Worm (Caenorhabditis elegans) whole organism, early embryonic: ENCODE measurements around the gene T23G4.2.

ENCODE experiments used
- B0310.2 ChIP-seq: sonication (generic microtip); optimal IDR thresholded peaks from 2 replicates; lab custom pipeline; 2016; ENCODE audit warnings: mild to moderate bottlenecking, missing genetic modification characterization, missing compliant biosample characterization
- F13C5.2 ChIP-seq: sonication (generic microtip); optimal IDR thresholded peaks from 2 replicates; lab custom pipeline; 2017; ENCODE audit warnings: mild to moderate bottlenecking, missing genetic modification characterization, inconsistent platforms, missing compliant biosample characterization
- aly-1 ChIP-seq: sonication (generic microtip); optimal IDR thresholded peaks from 2 replicates; lab custom pipeline; 2016; ENCODE audit warnings: missing genetic modification characterization, missing compliant biosample characterization
- ama-1 ChIP-seq: fragments of 150-350 bp; optimal IDR thresholded peaks from 2 replicates; lab custom pipeline; 2014
- ceh-13 ChIP-seq: fragments of 200-800 bp; sonication (Bioruptor generic); optimal IDR thresholded peaks from 2 replicates; lab custom pipeline; 2018; ENCODE audit warnings: mild to moderate bottlenecking, missing genetic modification characterization, missing compliant biosample characterization
- ceh-36 ChIP-seq: sonication (generic microtip); optimal IDR thresholded peaks from 2 replicates; lab custom pipeline; 2016; ENCODE audit warnings: missing genetic modification characterization, inconsistent platforms, missing compliant biosample characterization
- ets-7 ChIP-seq: sonication (generic microtip); optimal IDR thresholded peaks from 2 replicates; lab custom pipeline; 2016; ENCODE audit warnings: missing genotype, missing genetic modification characterization, missing compliant biosample characterization
- flt-1 ChIP-seq: fragments of 200-800 bp; sonication (Bioruptor generic); IDR thresholded peaks from 2 replicates; pipeline ENCODE4 v1.3.6; 2022; ENCODE audit warnings: missing genetic modification characterization, missing compliant biosample characterization
- hmbx-1 ChIP-seq: sonication (generic microtip); optimal IDR thresholded peaks from 2 replicates; lab custom pipeline; 2016; ENCODE audit warnings: mild to moderate bottlenecking, missing genetic modification characterization, missing compliant biosample characterization
- hmg-4 ChIP-seq: fragments of 200-800 bp; sonication (Bioruptor generic); optimal IDR thresholded peaks from 2 replicates; lab custom pipeline; 2018; ENCODE audit warnings: mild to moderate bottlenecking, missing genetic modification characterization, missing compliant biosample characterization
- hnd-1 ChIP-seq: sonication (generic microtip); optimal IDR thresholded peaks from 2 replicates; lab custom pipeline; 2016; ENCODE audit warnings: missing genetic modification characterization, missing compliant biosample characterization
- pes-1 ChIP-seq: fragments of 200-800 bp; sonication (Bioruptor generic); IDR thresholded peaks from 2 replicates; pipeline ENCODE4 v1.3.6; 2022; ENCODE audit warnings: missing genetic modification reagents, missing genetic modification characterization, missing compliant biosample characterization
- scrt-1 ChIP-seq: fragments of 200-800 bp; sonication (Bioruptor generic); IDR thresholded peaks from 2 replicates; pipeline ENCODE4 v1.3.6; 2022; ENCODE audit warnings: missing genetic modification characterization, missing compliant biosample characterization
- sea-1 ChIP-seq: fragments of 200-800 bp; sonication (Bioruptor generic); conservative IDR thresholded peaks from 2 replicates; pipeline ENCODE4 v1.3.6; 2022; ENCODE audit warnings: missing genetic modification characterization, missing compliant biosample characterization
- tbx-11 ChIP-seq: fragments of 200-800 bp; sonication (Bioruptor generic); IDR thresholded peaks from 2 replicates; pipeline ENCODE4 v1.3.6; 2022; ENCODE audit warnings: missing genetic modification characterization, missing compliant biosample characterization
- tbx-37 ChIP-seq: fragments of 200-800 bp; sonication (Bioruptor generic); conservative IDR thresholded peaks from 2 replicates; pipeline ENCODE4 v1.3.6; 2022; ENCODE audit warnings: missing genetic modification reagents, missing genetic modification characterization, missing compliant biosample characterization
- tra-4 ChIP-seq: sonication (generic microtip); optimal IDR thresholded peaks from 2 replicates; lab custom pipeline; 2017; ENCODE audit warnings: missing genetic modification characterization, missing compliant biosample characterization

Gene T23G4.2

DNA sequence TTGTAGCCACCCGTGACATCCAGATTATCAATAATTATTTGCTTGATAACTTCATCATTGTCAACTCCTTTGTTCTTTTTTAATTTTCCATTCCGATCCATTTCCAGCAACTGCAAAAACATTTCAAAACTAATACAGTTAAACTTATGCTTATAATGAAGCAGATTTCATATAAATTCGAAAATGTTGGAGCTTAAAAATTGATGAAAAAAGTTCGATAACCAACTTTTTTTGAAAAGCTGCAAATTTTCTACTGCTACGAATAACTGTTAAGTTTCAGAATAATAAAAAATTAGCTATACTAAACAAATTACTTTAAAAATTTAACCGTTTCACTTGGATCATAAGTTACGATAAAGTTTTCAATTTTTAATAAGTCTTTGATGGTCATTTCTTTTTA, 26.9 kb upstream of the T23G4.2 start, which contains the start of gene C47A4.1:
Gene C47A4.1 (minus strand): TSS at position 101 of the 400 bp plus-strand sequence.
- TF ChIP-seq F13C5.2 (tag; lab: Kevin White, UChicago) (no peak), B0310.2 (tag; lab: Kevin White, UChicago) (no peak), flt-1 (no peak), hnd-1 (tag; lab: Kevin White, UChicago) (no peak), scrt-1 (GFP tag; lab: Robert Waterston, UW) (no peak), tbx-11 (GFP tag; lab: Robert Waterston, UW) (no peak), pes-1 (GFP tag; lab: Robert Waterston, UW) (no peak), ets-7 (tag; lab: Kevin White, UChicago) (no peak), ama-1 (lab: Kevin White, UChicago) (no peak), tra-4 (tag; lab: Kevin White, UChicago) (no peak), aly-1 (no peak), hmbx-1 (no peak), hmg-4 (GFP tag; lab: Kevin White, UChicago) (no peak), ceh-13 (GFP tag; lab: Kevin White, UChicago) (no peak)

DNA sequence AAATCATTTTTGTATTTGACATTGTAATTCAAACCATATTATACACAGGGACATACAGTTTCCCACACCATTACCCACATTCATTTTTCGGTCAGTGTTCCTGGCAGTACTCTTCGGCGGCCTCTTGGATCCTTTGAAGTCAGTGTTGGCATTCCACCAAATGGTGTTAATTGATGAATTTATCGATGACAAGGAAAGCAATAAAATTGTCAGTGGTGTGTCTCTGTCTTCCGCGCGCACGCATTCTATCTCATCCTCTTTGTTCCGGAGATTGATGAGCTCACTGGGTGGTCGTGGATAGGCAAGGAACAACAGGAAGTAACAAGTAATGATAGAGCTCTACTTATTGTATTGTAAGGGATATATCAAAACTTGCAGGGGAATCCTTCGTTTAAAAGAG, 21.0 kb upstream of the T23G4.2 start:
- TF ChIP-seq aly-1 (no peak), B0310.2 (tag; lab: Kevin White, UChicago) (no peak), F13C5.2 (tag; lab: Kevin White, UChicago) (no peak), tra-4 (tag; lab: Kevin White, UChicago) (no peak), scrt-1 (GFP tag; lab: Robert Waterston, UW) (no peak), ceh-36 (no peak), hnd-1 (tag; lab: Kevin White, UChicago) (no peak), ceh-13 (GFP tag; lab: Kevin White, UChicago) (no peak), flt-1 (no peak), hmg-4 (GFP tag; lab: Kevin White, UChicago) (no peak), sea-1 (no peak), tbx-11 (GFP tag; lab: Robert Waterston, UW) (no peak), hmbx-1 (no peak)

DNA sequence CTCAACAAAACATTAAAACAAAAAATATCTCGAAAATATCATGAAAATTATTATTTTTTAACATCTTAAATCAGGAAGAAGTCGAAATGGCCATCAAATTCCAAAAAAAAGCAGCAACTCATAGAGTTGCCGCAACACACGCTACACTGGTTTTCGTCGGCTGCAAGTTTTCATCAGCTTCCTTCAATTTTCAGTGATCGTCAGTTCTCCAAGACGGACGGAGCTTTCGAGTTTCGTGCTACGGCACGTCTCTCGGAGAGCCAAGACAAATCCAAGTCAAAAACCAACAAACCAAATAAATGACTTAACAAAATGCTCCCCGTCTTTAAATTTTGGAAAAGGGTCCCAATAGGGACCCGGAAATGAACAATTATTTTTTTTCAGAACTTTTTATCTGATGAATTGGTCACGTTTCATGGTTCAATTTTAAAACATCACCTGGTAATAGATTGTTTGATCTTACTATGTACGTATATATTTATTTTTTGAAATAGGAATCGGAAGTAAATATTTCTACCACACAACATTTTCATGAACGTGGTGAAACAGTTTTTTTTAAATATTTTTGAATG, 19.8 kb upstream of the T23G4.2 start:
- TF ChIP-seq pes-1 (GFP tag; lab: Robert Waterston, UW), result no peak
- TF ChIP-seq ceh-13 (GFP tag; lab: Kevin White, UChicago), result no peak
- TF ChIP-seq hmg-4 (GFP tag; lab: Kevin White, UChicago), result no peak
- no peak for TF ChIP-seq hnd-1 (tag; lab: Kevin White, UChicago)
- no peak for TF ChIP-seq ama-1 (lab: Kevin White, UChicago)

DNA sequence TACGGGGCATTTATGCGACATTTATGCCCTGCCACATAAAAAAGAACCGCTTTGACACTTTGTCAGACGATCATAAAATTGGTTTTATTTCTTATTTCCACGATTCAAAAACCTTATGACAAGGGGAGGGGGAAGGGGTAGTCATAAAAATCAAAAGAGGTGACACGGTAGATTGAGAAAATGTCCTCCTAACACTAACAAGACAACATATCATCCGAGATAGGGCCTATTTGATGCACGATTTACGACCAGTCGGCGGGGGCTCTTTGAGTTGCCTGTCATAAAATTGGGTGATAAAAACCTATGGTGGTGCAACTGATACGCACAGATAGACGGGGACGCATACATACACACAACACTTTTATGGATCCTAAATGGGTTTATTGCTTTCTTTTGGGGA, 18.5 kb upstream of the T23G4.2 start:
- TF ChIP-seq pes-1 (GFP tag; lab: Robert Waterston, UW) (no peak), ceh-13 (GFP tag; lab: Kevin White, UChicago) (no peak), scrt-1 (GFP tag; lab: Robert Waterston, UW) (no peak), hmg-4 (GFP tag; lab: Kevin White, UChicago) (no peak), ets-7 (tag; lab: Kevin White, UChicago) (no peak), ceh-36 (no peak), ama-1 (lab: Kevin White, UChicago) (no peak), tbx-11 (GFP tag; lab: Robert Waterston, UW) (no peak), flt-1 (no peak), hnd-1 (tag; lab: Kevin White, UChicago) (no peak), tra-4 (tag; lab: Kevin White, UChicago) (no peak), F13C5.2 (tag; lab: Kevin White, UChicago) (no peak), aly-1 (no peak), tbx-37 (GFP tag; lab: Robert Waterston, UW) (no peak), hmbx-1 (no peak), sea-1 (no peak), B0310.2 (tag; lab: Kevin White, UChicago) (no peak)

DNA sequence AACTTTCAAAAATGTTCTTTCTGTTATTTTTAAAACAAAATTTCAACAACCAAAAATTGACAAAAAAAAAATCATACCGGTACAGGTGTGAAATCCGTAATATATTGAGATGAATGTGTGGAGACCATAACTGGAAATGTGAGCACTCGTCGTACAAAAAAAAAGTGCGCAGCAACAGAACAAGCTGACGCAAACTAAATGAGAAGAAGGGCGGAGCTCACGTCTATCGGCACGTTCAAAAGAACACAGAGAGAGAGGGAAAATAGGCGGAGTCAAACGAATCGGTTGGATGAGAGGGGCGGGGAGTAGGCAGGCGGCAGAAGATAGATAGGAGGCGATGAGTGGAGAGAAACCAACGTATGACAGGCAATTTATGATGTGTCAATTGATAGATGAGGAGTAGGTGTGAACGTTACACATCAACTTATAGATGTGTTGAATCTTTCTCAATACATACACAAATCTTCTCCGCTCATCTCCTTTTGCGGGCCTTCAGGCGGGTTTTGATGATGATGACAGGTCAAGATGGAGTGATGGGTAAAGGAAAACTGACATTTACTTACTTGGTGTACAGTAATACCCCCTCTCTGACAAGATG, 14.6 kb upstream of the T23G4.2 start, which contains the start of gene tlp-1:
Gene tlp-1 (minus strand): TSS at position 255 of the 598 bp plus-strand sequence.
- TF ChIP-seq aly-1 (peak; percentile 0), tbx-37 (GFP tag; lab: Robert Waterston, UW) (no peak), F13C5.2 (tag; lab: Kevin White, UChicago) (peak; percentile 24), hmbx-1 (no peak), hmg-4 (GFP tag; lab: Kevin White, UChicago) (no peak), scrt-1 (GFP tag; lab: Robert Waterston, UW) (no peak), tbx-11 (GFP tag; lab: Robert Waterston, UW) (peak; percentile 24; the same call in 1 of the 2 replicates), flt-1 (no peak), ets-7 (tag; lab: Kevin White, UChicago) (no peak), ama-1 (lab: Kevin White, UChicago) (no peak), B0310.2 (tag; lab: Kevin White, UChicago) (no peak), ceh-36 (no peak)

DNA sequence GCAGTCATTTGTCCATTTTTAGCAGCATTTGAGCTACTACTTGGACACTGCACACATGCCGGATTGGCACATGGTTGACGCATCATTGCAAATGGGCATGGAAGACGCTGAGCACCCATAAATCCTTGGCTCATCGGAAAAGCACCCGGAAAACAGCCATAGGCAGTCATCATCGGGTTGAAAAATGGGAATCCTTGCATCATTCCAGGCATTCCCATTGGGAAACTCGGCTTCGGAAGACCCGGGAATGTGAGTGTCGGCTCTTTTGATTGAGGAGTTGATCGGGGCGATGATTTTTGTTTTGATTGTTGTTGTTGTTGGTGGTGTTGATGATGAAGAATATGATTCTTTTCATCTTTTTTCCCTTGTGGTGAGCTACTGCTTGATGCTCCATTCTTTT, 13.3 kb upstream of the T23G4.2 start:
- TF ChIP-seq B0310.2 (tag; lab: Kevin White, UChicago), result no peak
- TF ChIP-seq ceh-36, result no peak
- no peak for TF ChIP-seq hmbx-1
- TF ChIP-seq sea-1, result no peak
- no peak for TF ChIP-seq pes-1 (GFP tag; lab: Robert Waterston, UW)
- TF ChIP-seq ets-7 (tag; lab: Kevin White, UChicago), result no peak
- TF ChIP-seq flt-1, result no peak
- no peak for TF ChIP-seq aly-1
- TF ChIP-seq F13C5.2 (tag; lab: Kevin White, UChicago), result no peak
- TF ChIP-seq ceh-13 (GFP tag; lab: Kevin White, UChicago), result no peak
- TF ChIP-seq hmg-4 (GFP tag; lab: Kevin White, UChicago), result no peak
- TF ChIP-seq hnd-1 (tag; lab: Kevin White, UChicago), result no peak

DNA sequence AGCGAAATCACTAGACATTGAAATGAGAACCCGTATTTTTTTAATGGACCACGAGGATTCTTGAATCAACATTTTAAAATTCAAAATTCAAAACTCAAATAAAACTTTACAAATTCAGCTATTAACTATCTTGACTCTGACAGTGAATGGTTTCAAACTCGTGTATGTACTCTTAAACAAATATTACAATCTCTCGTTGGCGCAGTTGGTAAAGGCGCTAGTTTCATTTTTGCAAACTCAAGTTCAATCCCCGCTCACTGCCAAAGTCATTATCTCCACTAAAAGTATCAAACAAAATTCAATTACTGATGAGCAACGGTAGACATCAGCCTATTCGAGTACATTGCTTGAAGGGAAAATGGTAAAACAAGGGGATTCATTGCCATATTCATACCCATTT, 12.1 kb upstream of the T23G4.2 start:
- TF ChIP-seq hnd-1 (tag; lab: Kevin White, UChicago) (no peak), scrt-1 (GFP tag; lab: Robert Waterston, UW) (no peak), ets-7 (tag; lab: Kevin White, UChicago) (no peak), ceh-36 (no peak), ceh-13 (GFP tag; lab: Kevin White, UChicago) (no peak), tbx-11 (GFP tag; lab: Robert Waterston, UW) (no peak), tbx-37 (GFP tag; lab: Robert Waterston, UW) (no peak), ama-1 (lab: Kevin White, UChicago) (no peak), sea-1 (no peak), flt-1 (no peak), hmg-4 (GFP tag; lab: Kevin White, UChicago) (no peak), pes-1 (GFP tag; lab: Robert Waterston, UW) (no peak), F13C5.2 (tag; lab: Kevin White, UChicago) (no peak), aly-1 (no peak), B0310.2 (tag; lab: Kevin White, UChicago) (no peak), hmbx-1 (no peak), tra-4 (tag; lab: Kevin White, UChicago) (no peak)
